Worm (Caenorhabditis elegans) whole organism, early embryonic: Measurements from ENCODE around the gene K07C11.7.

Experiments used
- F13C5.2 ChIP-seq: sonication (generic microtip); optimal IDR thresholded peaks from 2 replicates; lab custom pipeline; 2017; ENCODE audit warnings: mild to moderate bottlenecking, missing genetic modification characterization, inconsistent platforms, missing compliant biosample characterization
- ama-1 ChIP-seq: fragments of 150-350 bp; optimal IDR thresholded peaks from 2 replicates; lab custom pipeline; 2014
- ceh-13 ChIP-seq: fragments of 200-800 bp; sonication (Bioruptor generic); optimal IDR thresholded peaks from 2 replicates; lab custom pipeline; 2018; ENCODE audit warnings: mild to moderate bottlenecking, missing genetic modification characterization, missing compliant biosample characterization
- flt-1 ChIP-seq: fragments of 200-800 bp; sonication (Bioruptor generic); IDR thresholded peaks from 2 replicates; pipeline ENCODE4 v1.3.6; 2022; ENCODE audit warnings: missing genetic modification characterization, missing compliant biosample characterization
- pes-1 ChIP-seq: fragments of 200-800 bp; sonication (Bioruptor generic); IDR thresholded peaks from 2 replicates; pipeline ENCODE4 v1.3.6; 2022; ENCODE audit warnings: missing genetic modification reagents, missing genetic modification characterization, missing compliant biosample characterization
- tbx-11 ChIP-seq: fragments of 200-800 bp; sonication (Bioruptor generic); IDR thresholded peaks from 2 replicates; pipeline ENCODE4 v1.3.6; 2022; ENCODE audit warnings: missing genetic modification characterization, missing compliant biosample characterization

DNA sequence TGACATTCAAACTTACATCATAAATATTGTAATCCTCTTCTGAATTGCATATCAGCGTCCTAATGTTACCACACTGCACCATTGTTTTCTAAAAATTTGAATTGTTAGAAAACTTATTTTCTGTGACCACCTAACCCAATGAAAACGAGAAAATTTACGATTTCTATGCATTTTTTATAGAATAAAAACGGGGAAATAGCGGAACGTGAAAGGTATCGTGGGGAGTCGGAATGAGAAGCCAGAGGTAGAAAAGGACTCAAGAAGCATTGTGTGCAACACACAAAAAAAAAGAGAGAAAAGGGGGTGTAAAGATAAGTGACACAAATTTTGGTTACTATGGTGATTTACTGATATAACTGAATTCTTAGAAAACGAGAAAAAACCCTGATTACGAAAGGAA lies 36.4 kb upstream of the K07C11.7 start, which contains the start of gene C16D9.6:
- no peak for TF ChIP-seq F13C5.2
- TF ChIP-seq flt-1 (GFP tag; lab: Robert Waterston, UW): no peak
- TF ChIP-seq ama-1 (lab: Kevin White, UChicago): no peak
- no peak for TF ChIP-seq ceh-13
- no peak for TF ChIP-seq tbx-11 (GFP tag; lab: Robert Waterston, UW)
- no peak for TF ChIP-seq pes-1 (GFP tag; lab: Robert Waterston, UW)
